Worm (Caenorhabditis elegans): ENCODE results near the gene K09H11.6.

Gene K09H11.6

DNA sequence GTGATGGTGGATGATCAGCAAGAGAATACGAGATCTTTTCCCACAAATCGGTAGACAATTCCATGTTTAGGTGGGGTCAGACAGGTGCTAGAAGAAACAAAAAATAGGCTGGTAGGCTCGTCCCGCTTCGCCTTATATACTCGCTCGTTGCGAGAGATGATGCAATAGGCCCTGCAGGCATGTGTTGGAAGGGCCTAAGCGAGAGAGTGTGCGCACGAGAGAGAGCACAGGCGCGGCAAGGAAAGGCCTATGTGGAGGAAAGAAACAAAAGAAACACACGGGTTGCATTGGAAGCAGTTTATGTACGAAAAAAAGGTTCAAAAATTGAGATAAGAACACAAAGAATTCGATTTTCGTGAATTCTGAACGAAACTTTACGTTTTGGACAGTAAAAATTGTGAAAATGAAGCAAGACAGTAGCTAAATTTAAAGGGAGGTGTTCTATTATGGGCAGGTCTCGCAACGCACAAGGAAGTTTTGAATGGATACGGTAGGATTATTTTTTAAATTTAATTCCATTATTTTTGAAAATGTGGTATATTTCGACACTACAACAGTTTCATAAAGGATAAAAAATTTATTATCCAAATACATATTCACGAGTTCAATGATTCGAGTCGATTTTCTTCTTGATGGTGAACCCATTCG, 44.9 kb upstream of the K09H11.6 start, which contains the start of gene F44E7.5 (continued):
- no peak for TF ChIP-seq Y105C5A.15 (GFP tag; IDR thresholded peaks at IDR 0.05)
- TF ChIP-seq F10B5.3 (tag; optimal IDR thresholded peaks at IDR 0.05) = no peak
- no peak for TF ChIP-seq nhr-111 (GFP tag; optimal IDR thresholded peaks at IDR 0.05)
- no peak for TF ChIP-seq lin-13 (GFP tag; optimal IDR thresholded peaks at IDR 0.05)
- TF ChIP-seq egl-43 (GFP tag; IDR thresholded peaks at IDR 0.05) = 0 out of 2 replicates have a peak, but pooled peaks have one; percentile 57
- TF ChIP-seq dmd-9 (GFP tag; IDR thresholded peaks at IDR 0.05) = no peak
- TF ChIP-seq pqm-1 (tag; optimal IDR thresholded peaks at IDR 0.05) = peak; percentile 71
- TF ChIP-seq mep-1 (tag; optimal IDR thresholded peaks at IDR 0.05) = peak; percentile 88
- TF ChIP-seq php-3 (GFP tag; IDR thresholded peaks at IDR 0.05) = peak; percentile 45; the same call in 1 of the 2 replicates
- no peak for TF ChIP-seq snpc-4 (tag; optimal IDR thresholded peaks at IDR 0.05)
- no peak for TF ChIP-seq F49E8.2 (tag; optimal IDR thresholded peaks at IDR 0.05; ENCODE audit: borderline replicate concordance)
- no peak for TF ChIP-seq Y75B8A.6 (GFP tag; IDR thresholded peaks at IDR 0.05)
- TF ChIP-seq zfp-2 (tag; optimal IDR thresholded peaks at IDR 0.05) = no peak
- TF ChIP-seq aha-1 (tag) = peak; percentile 98
- TF ChIP-seq Y48G9A.11 (GFP tag; IDR thresholded peaks at IDR 0.05) = no peak
- peak; percentile 98 for TF ChIP-seq mxl-3 (GFP tag; optimal IDR thresholded peaks at IDR 0.05)
- TF ChIP-seq nhr-42 (GFP tag; IDR thresholded peaks at IDR 0.05) = no peak
- TF ChIP-seq hlh-30 (tag; optimal IDR thresholded peaks at IDR 0.05; ENCODE audit: insufficient read depth) = peak; percentile 87
- TF ChIP-seq mdl-1 (tag; optimal IDR thresholded peaks at IDR 0.05) = peak; percentile 13 to 82
- peak; percentile 29 for TF ChIP-seq cey-2 (tag; optimal IDR thresholded peaks at IDR 0.05; ENCODE audit: borderline replicate concordance, insufficient read depth)
- 0 out of 2 replicates have a peak, but pooled peaks have one; percentile 14 for TF ChIP-seq daf-19 (GFP tag; conservative IDR thresholded peaks at IDR 0.05)
- peak; percentile 47 for TF ChIP-seq hmg-1.1 (GFP tag; IDR thresholded peaks at IDR 0.05)
- peak; percentile 95 for TF ChIP-seq zip-11 (GFP tag; IDR thresholded peaks at IDR 0.05)
- no peak for TF ChIP-seq nhr-11 (tag; optimal IDR thresholded peaks at IDR 0.05)
- no peak for TF ChIP-seq fkh-10 (GFP tag; optimal IDR thresholded peaks at IDR 0.05)
- no peak for TF ChIP-seq daf-12 (tag; optimal IDR thresholded peaks at IDR 0.05)
- TF ChIP-seq ceh-20 (GFP tag; IDR thresholded peaks at IDR 0.05) = 0 out of 2 replicates have a peak, but pooled peaks have one; percentile 45
- TF ChIP-seq nhr-76 (tag; optimal IDR thresholded peaks at IDR 0.05) = peak; percentile 14
- TF ChIP-seq vab-7 (GFP tag; IDR thresholded peaks at IDR 0.05) = no peak
- no peak; the same call in 1 of the 2 replicates for TF ChIP-seq arid-1 (GFP tag; conservative IDR thresholded peaks at IDR 0.05)
- 0 out of 2 replicates have a peak, but pooled peaks have one; percentile 41 for TF ChIP-seq T26A8.4 (GFP tag; IDR thresholded peaks at IDR 0.05)
- peak in 1 of 2 experiments; percentile 60 for TF ChIP-seq lsy-2 (tag; optimal IDR thresholded peaks at IDR 0.05)
- no peak for TF ChIP-seq snpc-1.2 (GFP tag; IDR thresholded peaks at IDR 0.05)
- TF ChIP-seq lim-7 (GFP tag; IDR thresholded peaks at IDR 0.05) = no peak
- TF ChIP-seq sdz-12 (GFP tag; optimal IDR thresholded peaks at IDR 0.05) = no peak
- peak; percentile 95 for TF ChIP-seq dve-1 (tag; optimal IDR thresholded peaks at IDR 0.05; ENCODE audit: insufficient read depth)
- no peak for TF ChIP-seq attf-4 (tag; optimal IDR thresholded peaks at IDR 0.05)
- no peak for TF ChIP-seq D1046.2 (GFP tag; IDR thresholded peaks at IDR 0.05)
- TF ChIP-seq ceh-32 (tag; optimal IDR thresholded peaks at IDR 0.05; ENCODE audit: poor library complexity) = no peak
- TF ChIP-seq tra-1 (GFP tag; IDR thresholded peaks at IDR 0.05) = no peak
- peak; percentile 90 for TF ChIP-seq hlh-11 (tag; optimal IDR thresholded peaks at IDR 0.05)
- TF ChIP-seq lin-38 (GFP tag; IDR thresholded peaks at IDR 0.05) = no peak; the same call in none of the 2 replicates
- no peak for TF ChIP-seq ama-1 (optimal IDR thresholded peaks at IDR 0.05)
- no peak for TF ChIP-seq unc-39 (tag; optimal IDR thresholded peaks at IDR 0.05)
- TF ChIP-seq mes-2 (tag; optimal IDR thresholded peaks at IDR 0.05; ENCODE audit: poor library complexity, severe bottlenecking) = peak; percentile 76
- no peak for TF ChIP-seq duxl-1 (tag; optimal IDR thresholded peaks at IDR 0.05; ENCODE audit: poor library complexity)
- no peak for TF ChIP-seq madf-5 (GFP tag; IDR thresholded peaks at IDR 0.05)
- no peak for TF ChIP-seq R02D3.7 (tag; optimal IDR thresholded peaks at IDR 0.05)
- TF ChIP-seq nhr-237 (tag; optimal IDR thresholded peaks at IDR 0.05) = no peak
- peak; percentile 41 for TF ChIP-seq dpl-1 (GFP tag; optimal IDR thresholded peaks at IDR 0.05)

Data from whole organism, L4 larva.